Worm (Caenorhabditis elegans): Measurements from ENCODE around the gene pbo-6.

- TF ChIP-seq W03F9.2 (tag; optimal IDR thresholded peaks at IDR 0.05) (no peak), him-1 (tag; optimal IDR thresholded peaks at IDR 0.05) (no peak)
Measured at ce11 chrX:17413868-17414267, 15.0 kb upstream of the pbo-6 start, which contains the start of gene crb-1.

Data from whole organism, L4/young adult.